Worm (Caenorhabditis elegans): ENCODE measurements around the gene mltn-1.

DNA sequence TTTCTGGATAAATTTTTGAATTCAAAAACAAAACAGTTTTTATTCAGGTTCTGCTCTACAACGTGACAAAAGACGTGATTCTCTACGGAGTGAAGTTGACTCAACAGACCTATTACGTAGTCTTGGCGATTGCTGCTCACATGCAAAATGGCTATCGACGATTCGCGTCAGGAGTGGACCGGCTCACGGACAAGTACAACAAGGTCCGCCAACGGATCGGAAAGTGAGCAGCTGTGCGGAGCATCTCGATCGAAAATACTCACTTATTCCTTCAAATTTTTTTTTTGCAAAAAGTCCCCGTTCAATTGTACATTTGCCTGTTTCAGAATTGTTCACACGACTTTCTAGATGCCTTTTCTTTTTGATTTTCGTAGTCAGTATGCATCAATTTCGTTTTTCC is 14.8 kb upstream of the mltn-1 start:
- TF ChIP-seq ztf-23 (GFP tag; IDR thresholded peaks at IDR 0.05) (no peak), klf-2 (GFP tag; conservative IDR thresholded peaks at IDR 0.05) (no peak), flt-1 (GFP tag; IDR thresholded peaks at IDR 0.05) (no peak), tab-1 (GFP tag; IDR thresholded peaks at IDR 0.05) (no peak)

Measured in whole organism, midembryonic.